Worm (Caenorhabditis elegans): Measurements from ENCODE around the gene B0464.9.
A peak's percentile ranks its signal among the peaks of the same experiment; 100 is the strongest.

DNA sequence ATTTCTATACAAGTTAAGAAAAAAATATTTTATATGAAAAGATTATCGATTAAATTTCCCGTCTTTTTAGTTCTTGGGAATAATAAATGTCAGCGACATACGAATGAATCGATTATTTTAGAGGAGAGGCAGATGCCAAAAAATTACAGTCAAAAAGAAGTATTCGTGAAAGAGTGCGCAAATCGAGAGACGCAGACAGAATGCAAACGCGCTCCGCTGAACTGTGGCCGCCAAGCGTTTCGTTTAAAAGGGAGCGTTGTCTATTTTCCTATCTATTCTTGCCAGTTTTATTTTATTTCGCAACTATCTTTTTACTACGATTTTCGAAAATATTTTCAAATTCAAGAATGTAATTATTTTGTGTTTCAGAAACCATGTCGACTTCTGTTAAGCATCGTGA, 1.5 kb downstream of the B0464.9 start, which contains the start of gene baf-1:
- TF ChIP-seq skn-1 (tag; optimal IDR thresholded peaks at IDR 0.05) (peak; percentile 30), elt-3 (tag; optimal IDR thresholded peaks at IDR 0.05) (no peak), unc-39 (tag; optimal IDR thresholded peaks at IDR 0.05) (no peak), elt-1 (tag; optimal IDR thresholded peaks at IDR 0.05) (no peak), sea-2 (GFP tag; optimal IDR thresholded peaks at IDR 0.05) (no peak), lin-15B (tag; optimal IDR thresholded peaks at IDR 0.05) (peak; percentile 78), ceh-28 (tag; optimal IDR thresholded peaks at IDR 0.05) (peak; percentile 51), mml-1 (tag; optimal IDR thresholded peaks at IDR 0.05) (no peak), mdl-1 (tag; optimal IDR thresholded peaks at IDR 0.05) (no peak), ceh-82 (tag; optimal IDR thresholded peaks at IDR 0.05) (no peak), nfya-1 (tag; optimal IDR thresholded peaks at IDR 0.05; ENCODE audit: insufficient read depth) (peak; percentile 70), pqm-1 (tag; optimal IDR thresholded peaks at IDR 0.05) (peak; percentile 16), nhr-237 (tag; optimal IDR thresholded peaks at IDR 0.05) (no peak)

Measured in whole organism, L3 larva.